Worm (Caenorhabditis elegans): ENCODE measurements around the gene sym-2.
A peak's percentile ranks its signal among the peaks of the same experiment; 100 is the strongest.

Gene sym-2

ce11 chrII:9232923-9233322 is 44.6 kb upstream of the sym-2 start, which contains the start of gene T26C5.2:
Gene T26C5.2 (plus strand): TSS chrII:9233223.
- no peak for TF ChIP-seq somi-1 (GFP tag; optimal IDR thresholded peaks at IDR 0.05)
- no peak for TF ChIP-seq ceh-58 (GFP tag; IDR thresholded peaks at IDR 0.05)
- no peak for TF ChIP-seq fkh-3 (tag; optimal IDR thresholded peaks at IDR 0.05)
- no peak for TF ChIP-seq F55B11.4 (tag; optimal IDR thresholded peaks at IDR 0.05; ENCODE audit: borderline replicate concordance, insufficient read depth)
- TF ChIP-seq unc-62 (GFP tag; optimal IDR thresholded peaks at IDR 0.05) = no peak
- TF ChIP-seq B0336.3 (GFP tag; IDR thresholded peaks at IDR 0.05) = no peak
- no peak for TF ChIP-seq repo-1 (tag; optimal IDR thresholded peaks at IDR 0.05)
- TF ChIP-seq lag-1 (GFP tag; IDR thresholded peaks at IDR 0.05) = no peak
- TF ChIP-seq atf-7 (tag; optimal IDR thresholded peaks at IDR 0.05) = no peak
- TF ChIP-seq ccch-3 (GFP tag; optimal IDR thresholded peaks at IDR 0.05) = no peak

DNA sequence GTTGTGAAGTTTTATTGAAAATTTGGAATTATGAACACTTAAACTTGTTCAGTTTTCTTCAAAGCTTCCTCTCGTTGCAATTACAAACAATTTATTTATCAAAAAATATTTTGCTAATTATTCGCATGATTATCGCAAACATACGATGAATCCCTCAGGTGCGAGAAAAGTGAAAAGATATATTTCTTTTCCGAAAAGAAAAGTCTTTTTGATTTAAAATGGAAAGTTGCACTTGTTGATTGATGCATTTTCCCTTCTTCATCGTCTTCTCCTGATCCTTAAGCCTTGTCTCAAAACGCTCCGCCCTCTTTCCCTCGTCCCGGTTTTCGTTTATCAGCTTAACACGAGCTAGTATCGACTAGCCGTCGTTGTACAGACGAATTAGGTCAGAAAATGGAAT is 44.2 kb upstream of the sym-2 start:
- no peak for TF ChIP-seq C06A6.2 (GFP tag; conservative IDR thresholded peaks at IDR 0.05)
- TF ChIP-seq him-1 (tag; optimal IDR thresholded peaks at IDR 0.05) = no peak
- no peak for TF ChIP-seq gei-17 (GFP tag; optimal IDR thresholded peaks at IDR 0.05)
- no peak for TF ChIP-seq hsf-1 (GFP tag; IDR thresholded peaks at IDR 0.05)
- TF ChIP-seq unc-62 (GFP tag; optimal IDR thresholded peaks at IDR 0.05) = no peak
- no peak for TF ChIP-seq ztf-22 (GFP tag; optimal IDR thresholded peaks at IDR 0.05)
- TF ChIP-seq madf-8 (GFP tag; conservative IDR thresholded peaks at IDR 0.05) = no peak
- no peak for TF ChIP-seq nhr-90 (tag; optimal IDR thresholded peaks at IDR 0.05)
- no peak for TF ChIP-seq nfya-2 (GFP tag; IDR thresholded peaks at IDR 0.05)
- TF ChIP-seq ztf-3 (GFP tag; optimal IDR thresholded peaks at IDR 0.05) = no peak
- TF ChIP-seq snpc-4 (GFP tag; optimal IDR thresholded peaks at IDR 0.05) = no peak
- TF ChIP-seq snpc-4 (tag; optimal IDR thresholded peaks at IDR 0.05) = no peak
- no peak for TF ChIP-seq unc-130 (GFP tag; optimal IDR thresholded peaks at IDR 0.05)

ce11 chrII:9231240-9231639 is 43.0 kb upstream of the sym-2 start, which contains the start of gene gst-13:
Gene gst-13 (plus strand): TSS chrII:9231457.
- TF ChIP-seq nhr-80 (tag; optimal IDR thresholded peaks at IDR 0.05) (peak; percentile 84), dox-1 (GFP tag; IDR thresholded peaks at IDR 0.05) (no peak), nhr-120 (GFP tag; IDR thresholded peaks at IDR 0.05) (no peak), nhr-27 (tag; optimal IDR thresholded peaks at IDR 0.05) (no peak), sptf-2 (GFP tag; optimal IDR thresholded peaks at IDR 0.05) (no peak)

ce11 chrII:9227134-9227533 is 38.9 kb upstream of the sym-2 start, which contains the start of gene abu-14:
Gene abu-14 (minus strand): TSS chrII:9227214.
- TF ChIP-seq egrh-3 (GFP tag; IDR thresholded peaks at IDR 0.05) = peak; percentile 54; the same call in 1 of the 2 replicates
- peak; percentile 89 for TF ChIP-seq zfh-2 (GFP tag; conservative IDR thresholded peaks at IDR 0.05)
- TF ChIP-seq T26A5.8 (tag; optimal IDR thresholded peaks at IDR 0.05) = no peak

DNA sequence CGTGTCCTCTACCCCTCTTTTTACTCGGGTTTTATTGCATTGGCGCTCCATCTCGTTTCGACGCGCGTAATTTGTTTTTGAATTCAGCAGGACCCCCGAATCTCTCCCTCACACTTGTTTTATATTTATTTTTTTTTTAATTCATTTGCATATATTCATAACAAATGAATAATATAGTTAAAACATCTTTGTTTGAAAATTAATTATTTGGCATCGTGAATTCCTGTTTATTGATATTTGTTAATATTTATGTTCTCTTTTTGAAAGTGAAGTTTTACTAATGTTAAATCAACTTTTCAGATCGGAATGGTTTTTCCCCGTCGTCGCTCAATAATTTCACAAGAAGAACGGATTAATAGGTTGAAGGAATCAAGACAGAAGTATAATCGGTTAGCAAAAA is 34.7 kb upstream of the sym-2 start, which contains the start of gene ZK1067.3:
Gene ZK1067.3, plus strand, starts transcription at position 301 of the 400 bp plus-strand sequence.
- no peak for TF ChIP-seq rec-8 (tag; optimal IDR thresholded peaks at IDR 0.05)
- no peak for TF ChIP-seq hmg-1.2 (GFP tag; IDR thresholded peaks at IDR 0.05)
- no peak for TF ChIP-seq efl-1 (GFP tag; optimal IDR thresholded peaks at IDR 0.05)
- TF ChIP-seq rpc-1 (optimal IDR thresholded peaks at IDR 0.05) = no peak
- no peak for TF ChIP-seq rpc-1 (tag; optimal IDR thresholded peaks at IDR 0.05)
- TF ChIP-seq tbx-9 (tag; optimal IDR thresholded peaks at IDR 0.05; ENCODE audit: borderline replicate concordance) = no peak
- no peak for TF ChIP-seq sdz-38 (tag; optimal IDR thresholded peaks at IDR 0.05)
- no peak for TF ChIP-seq unc-62 (GFP tag; optimal IDR thresholded peaks at IDR 0.05)
- no peak for TF ChIP-seq ztf-3 (GFP tag; optimal IDR thresholded peaks at IDR 0.05)
- no peak for TF ChIP-seq let-607 (tag; optimal IDR thresholded peaks at IDR 0.05)
- TF ChIP-seq egl-18 (GFP tag; IDR thresholded peaks at IDR 0.05) = no peak
- TF ChIP-seq ccch-3 (GFP tag; optimal IDR thresholded peaks at IDR 0.05) = no peak
- TF ChIP-seq lin-35 (GFP tag; optimal IDR thresholded peaks at IDR 0.05) = no peak
- no peak for TF ChIP-seq nhr-120 (GFP tag; IDR thresholded peaks at IDR 0.05)
- no peak for TF ChIP-seq lir-1 (GFP tag; conservative IDR thresholded peaks at IDR 0.05)
